Worm (Caenorhabditis elegans): ENCODE results near the gene K03B8.6.

DNA sequence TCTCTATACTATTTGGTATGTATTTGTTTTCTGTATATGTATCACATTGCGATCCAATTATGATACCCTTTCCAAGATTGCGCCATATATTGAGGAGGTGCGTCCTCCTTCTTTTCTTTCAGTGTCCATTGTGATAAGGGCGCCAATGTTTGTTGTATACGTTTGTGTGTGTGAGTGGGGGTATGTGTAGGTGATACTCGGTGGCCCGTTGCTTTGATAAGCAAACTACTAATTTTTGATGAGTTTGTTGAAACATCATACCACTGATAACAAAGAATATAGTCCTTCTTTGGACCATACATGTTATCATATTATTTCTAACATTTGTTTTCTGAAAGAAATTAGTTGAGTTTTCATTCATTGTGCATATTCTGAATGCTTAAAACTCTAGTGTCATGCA lies 3.7 kb upstream of the K03B8.6 start:
- TF ChIP-seq him-1 (tag; optimal IDR thresholded peaks at IDR 0.05): no peak
- no peak for TF ChIP-seq W03F9.2 (tag; optimal IDR thresholded peaks at IDR 0.05)
- no peak for TF ChIP-seq dao-5 (tag; optimal IDR thresholded peaks at IDR 0.05)

All from whole organism, L4/young adult.